Fruit fly (Drosophila melanogaster) whole organism, prepupa: ENCODE measurements around the gene Cpr67B.

ENCODE experiments used
- Blimp-1 ChIP-seq: fragments of 200-800 bp; sonication (Bioruptor generic); optimal IDR thresholded peaks from 3 replicates; lab custom pipeline; 2017; ENCODE audit warnings: missing biosample characterization, missing genetic modification characterization, mild to moderate bottlenecking, moderate library complexity, missing genetic modification reagents
- CG10631 ChIP-seq: fragments of 200-800 bp; sonication (Bioruptor generic); optimal IDR thresholded peaks from 2 replicates; lab custom pipeline; 2016; ENCODE audit warnings: missing biosample characterization, missing genetic modification characterization
- CG10669 ChIP-seq: fragments of 200-800 bp; sonication (Bioruptor generic); optimal IDR thresholded peaks from 3 replicates; lab custom pipeline; 2018; ENCODE audit warnings: missing biosample characterization, mild to moderate bottlenecking, missing genetic modification characterization, moderate library complexity
- CG15336 ChIP-seq: fragments of 200-800 bp; sonication (Bioruptor generic); IDR thresholded peaks from 2 replicates; pipeline ENCODE4 v1.3.6; 2022; ENCODE audit warnings: missing biosample characterization, missing genetic modification characterization
- CG1621 ChIP-seq: fragments of 200-800 bp; sonication (Bioruptor generic); optimal IDR thresholded peaks from 3 replicates; lab custom pipeline; 2018; ENCODE audit warnings: missing biosample characterization, mild to moderate bottlenecking, missing genetic modification characterization
- CG16779 ChIP-seq: fragments of 200-800 bp; sonication (Bioruptor generic); optimal IDR thresholded peaks from 3 replicates; lab custom pipeline; 2017; ENCODE audit warnings: missing biosample characterization, mild to moderate bottlenecking, missing genetic modification characterization
- CG3032 ChIP-seq: fragments of 200-800 bp; optimal IDR thresholded peaks from 2 replicates; lab custom pipeline; 2019; ENCODE audit warnings: missing biosample characterization, mild to moderate bottlenecking, missing genetic modification characterization, moderate library complexity
- CG32006 ChIP-seq: fragments of 200-800 bp; sonication (Bioruptor generic); optimal IDR thresholded peaks from 3 replicates; lab custom pipeline; 2017; ENCODE audit warnings: missing biosample characterization, mild to moderate bottlenecking, missing genetic modification characterization
- CG34406 ChIP-seq: fragments of 200-800 bp; sonication (Bioruptor generic); optimal IDR thresholded peaks from 3 replicates; lab custom pipeline; 2016; ENCODE audit warnings: missing biosample characterization, missing genetic modification characterization
- CG3919 ChIP-seq: fragments of 200-800 bp; sonication (Bioruptor generic); optimal IDR thresholded peaks from 3 replicates; lab custom pipeline; 2016; ENCODE audit warnings: missing biosample characterization, missing genetic modification characterization
- CG6163 ChIP-seq: fragments of 200-800 bp; sonication (Bioruptor generic); IDR thresholded peaks from 3 replicates; pipeline ENCODE4 v1.3.6; 2022; ENCODE audit warnings: missing biosample characterization, missing genetic modification characterization
- CG6276 ChIP-seq: fragments of 200-800 bp; sonication (Bioruptor generic); optimal IDR thresholded peaks from 2 replicates; lab custom pipeline; 2017; ENCODE audit warnings: missing biosample characterization, mild to moderate bottlenecking, missing genetic modification characterization
- CG6792 ChIP-seq: fragments of 200-800 bp; sonication (Bioruptor generic); optimal IDR thresholded peaks from 3 replicates; lab custom pipeline; 2016; ENCODE audit warnings: missing biosample characterization, missing genetic modification characterization
- CG6808 ChIP-seq: fragments of 200-800 bp; sonication (Bioruptor generic); optimal IDR thresholded peaks from 3 replicates; lab custom pipeline; 2017; ENCODE audit warnings: missing biosample characterization, missing genetic modification characterization, mild to moderate bottlenecking, moderate library complexity, missing genetic modification reagents
- CG6854 ChIP-seq: fragments of 200-800 bp; sonication (Bioruptor generic); optimal IDR thresholded peaks from 2 replicates; lab custom pipeline; 2017; ENCODE audit warnings: missing biosample characterization, mild to moderate bottlenecking, missing genetic modification characterization
- CG8119 ChIP-seq: fragments of 200-800 bp; sonication (Bioruptor generic); IDR thresholded peaks from 3 replicates; pipeline ENCODE4 v1.3.6; 2022; ENCODE audit warnings: missing biosample characterization, missing genetic modification characterization
- CG8632 ChIP-seq: fragments of 200-800 bp; sonication (Bioruptor generic); optimal IDR thresholded peaks from 3 replicates; lab custom pipeline; 2016; ENCODE audit warnings: missing biosample characterization, missing genetic modification characterization
- CG9139 ChIP-seq: fragments of 200-800 bp; sonication (Bioruptor generic); optimal IDR thresholded peaks from 3 replicates; lab custom pipeline; 2017; ENCODE audit warnings: missing biosample characterization, mild to moderate bottlenecking, missing genetic modification characterization
- Eip75B ChIP-seq: fragments of 200-800 bp; sonication (Bioruptor generic); optimal IDR thresholded peaks from 3 replicates; lab custom pipeline; 2016; ENCODE audit warnings: missing biosample characterization, missing genetic modification characterization
- Eip78C ChIP-seq: fragments of 200-800 bp; sonication (Bioruptor generic); peaks from one replicate; lab custom pipeline; 2016; ENCODE audit warnings: missing biosample characterization, missing genetic modification characterization
- Eip93F ChIP-seq: fragments of 200-800 bp; sonication (Bioruptor generic); optimal IDR thresholded peaks from 2 replicates; lab custom pipeline; 2016; ENCODE audit warnings: missing biosample characterization, mild to moderate bottlenecking, missing genetic modification characterization
- Ets21C ChIP-seq: fragments of 200-800 bp; sonication (Bioruptor generic); optimal IDR thresholded peaks from 3 replicates; lab custom pipeline; 2016; ENCODE audit warnings: missing biosample characterization, missing genetic modification characterization
- Ets96B ChIP-seq: fragments of 200-800 bp; optimal IDR thresholded peaks from 2 replicates; lab custom pipeline; 2019; ENCODE audit warnings: missing biosample characterization, mild to moderate bottlenecking, missing genetic modification characterization, moderate library complexity
- Gug ChIP-seq: fragments of 200-800 bp; sonication (Bioruptor generic); IDR thresholded peaks from 2 replicates; pipeline ENCODE4 v1.3.6; 2022; ENCODE audit warnings: missing biosample characterization, missing genetic modification characterization
- Hr4 ChIP-seq: fragments of 200-800 bp; sonication (Bioruptor generic); optimal IDR thresholded peaks from 3 replicates; lab custom pipeline; 2016; ENCODE audit warnings: missing biosample characterization, missing genetic modification characterization
- Met ChIP-seq: fragments of 200-800 bp; sonication (Bioruptor generic); optimal IDR thresholded peaks from 3 replicates; lab custom pipeline; 2016; ENCODE audit warnings: missing biosample characterization, missing genetic modification characterization
- OdsH ChIP-seq: fragments of 200-800 bp; sonication (Bioruptor generic); optimal IDR thresholded peaks from 3 replicates; lab custom pipeline; 2016; ENCODE audit warnings: missing biosample characterization, missing genetic modification characterization
- Sox14 ChIP-seq: fragments of 200-800 bp; sonication (Bioruptor generic); optimal IDR thresholded peaks from 3 replicates; lab custom pipeline; 2016; ENCODE audit warnings: missing biosample characterization, missing genetic modification characterization
- achi ChIP-seq: fragments of 200-800 bp; sonication (Bioruptor generic); optimal IDR thresholded peaks from 3 replicates; lab custom pipeline; 2016; ENCODE audit warnings: missing biosample characterization, missing genetic modification characterization
- acj6 ChIP-seq: fragments of 200-800 bp; sonication (Bioruptor generic); optimal IDR thresholded peaks from 3 replicates; lab custom pipeline; 2016; ENCODE audit warnings: missing biosample characterization, missing genetic modification characterization
- dac ChIP-seq: fragments of 200-800 bp; sonication (Bioruptor generic); optimal IDR thresholded peaks from 2 replicates; lab custom pipeline; 2017; ENCODE audit warnings: missing biosample characterization, mild to moderate bottlenecking, missing genetic modification characterization
- dsx ChIP-seq: fragments of 200-800 bp; optimal IDR thresholded peaks from 3 replicates; lab custom pipeline; 2019; ENCODE audit warnings: missing biosample characterization, mild to moderate bottlenecking, missing genetic modification characterization, moderate library complexity; ENCODE audit not compliant: poor library complexity, severe bottlenecking
- eg ChIP-seq: fragments of 200-800 bp; sonication (Bioruptor generic); IDR thresholded peaks from 3 replicates; pipeline ENCODE4 v1.3.6; 2022; ENCODE audit warnings: missing biosample characterization, missing genetic modification characterization
- fd59A ChIP-seq: fragments of 200-800 bp; sonication (Bioruptor generic); optimal IDR thresholded peaks from 2 replicates; lab custom pipeline; 2017; ENCODE audit warnings: missing biosample characterization, mild to moderate bottlenecking, missing genetic modification characterization, missing genetic modification reagents
- salr ChIP-seq, 2 experiments: fragments of 200-800 bp; sonication (Bioruptor generic); optimal IDR thresholded peaks; 3 replicates each; lab custom pipeline; 2016 to 2018; ENCODE audit warnings: missing biosample characterization in 2 of 2, missing genetic modification characterization in 2 of 2, mild to moderate bottlenecking in 1 of 2
- spab ChIP-seq: fragments of 200-800 bp; sonication (Bioruptor generic); optimal IDR thresholded peaks from 2 replicates; lab custom pipeline; 2017; ENCODE audit warnings: missing biosample characterization, mild to moderate bottlenecking, missing genetic modification characterization, missing genetic modification reagents
- ss ChIP-seq, 2 experiments: fragments of 200-800 bp; sonication (Bioruptor generic); optimal IDR thresholded peaks; 2 replicates in 1 of 2; 3 replicates in 1 of 2; lab custom pipeline; 2017 to 2018; ENCODE audit warnings: mild to moderate bottlenecking in 2 of 2, missing biosample characterization in 2 of 2, missing genetic modification characterization in 2 of 2, moderate library complexity in 1 of 2
- svp ChIP-seq: fragments of 200-800 bp; sonication (Bioruptor generic); peaks from one replicate; lab custom pipeline; 2016; ENCODE audit warnings: missing biosample characterization, missing genetic modification characterization
- topi ChIP-seq: fragments of 200-800 bp; sonication (Bioruptor generic); optimal IDR thresholded peaks from 3 replicates; lab custom pipeline; 2016; ENCODE audit warnings: missing biosample characterization, missing genetic modification characterization

The Cpr67B gene

dm6 chr3L:9366850-9367430, 37.7 kb upstream of the Cpr67B start, which contains the start of the genes Klp67A and CG4452 (continued):
- no peak for TF ChIP-seq CG6854 (GFP tag; lab: Kevin White, UChicago)
- TF ChIP-seq OdsH (GFP tag; lab: Kevin White, UChicago) = no peak
- TF ChIP-seq ss (GFP tag; optimal IDR thresholded peaks at IDR 0.05; lab: Kevin White, UChicago) = no peak
- TF ChIP-seq Blimp-1 (GFP tag; lab: Kevin White, UChicago) = no peak
- no peak for TF ChIP-seq CG8632
- TF ChIP-seq acj6 (GFP tag; lab: Kevin White, UChicago) = no peak
- no peak for TF ChIP-seq Met
- no peak for TF ChIP-seq fd59A (GFP tag; lab: Kevin White, UChicago)
- no peak for TF ChIP-seq Gug (GFP tag; lab: Robert Waterston, UW)
- no peak for TF ChIP-seq CG6792 (GFP tag; lab: Kevin White, UChicago)

- TF ChIP-seq CG15336 = peak; percentile 72
- TF ChIP-seq ss (GFP tag; optimal IDR thresholded peaks at IDR 0.05; lab: Kevin White, UChicago) = peak; percentile 78 to 81
- no peak for TF ChIP-seq CG10631 (GFP tag; lab: Kevin White, UChicago)
- TF ChIP-seq Ets21C (GFP tag; lab: Kevin White, UChicago) = no peak
- TF ChIP-seq CG6854 (GFP tag; lab: Kevin White, UChicago) = peak; percentile 54
- TF ChIP-seq Eip78C = peak; percentile 27
- TF ChIP-seq CG34406 (GFP tag; lab: Kevin White, UChicago) = peak; percentile 20
- peak; percentile 59; the same call in 1 of the 3 replicates for TF ChIP-seq CG6163 (GFP tag; lab: Robert Waterston, UW)
- TF ChIP-seq CG10669 (GFP tag; lab: Kevin White, UChicago) = peak; percentile 46
- TF ChIP-seq CG3919 (GFP tag; lab: Kevin White, UChicago) = no peak
- peak; percentile 84 for TF ChIP-seq CG9139
- no peak for TF ChIP-seq achi
- TF ChIP-seq CG6792 (GFP tag; lab: Kevin White, UChicago) = no peak
- peak; percentile 72; the same call in 2 of the 3 replicates for TF ChIP-seq CG8119 (GFP tag; lab: Robert Waterston, UW)
- peak; percentile 88 for TF ChIP-seq CG6276 (GFP tag; lab: Kevin White, UChicago)
- no peak for TF ChIP-seq CG32006 (GFP tag; lab: Kevin White, UChicago)
- peak; percentile 59 for TF ChIP-seq spab
- peak; percentile 8 for TF ChIP-seq CG3032 (tag; lab: Kevin White, UChicago)
- peak; percentile 41 for TF ChIP-seq dsx
- TF ChIP-seq Eip93F (GFP tag; lab: Kevin White, UChicago) = no peak
- peak; percentile 24 for TF ChIP-seq Ets96B
- peak; percentile 41 for TF ChIP-seq CG1621 (tag; lab: Kevin White, UChicago)
- TF ChIP-seq salr (GFP tag; optimal IDR thresholded peaks at IDR 0.05; lab: Kevin White, UChicago) = no peak
- TF ChIP-seq CG16779 (tag; lab: Kevin White, UChicago) = peak; percentile 84
- peak; percentile 77 for TF ChIP-seq CG6808
- TF ChIP-seq Sox14 = peak; percentile 30
- peak; percentile 26 for TF ChIP-seq dac
- TF ChIP-seq eg (GFP tag; lab: Robert Waterston, UW) = peak; percentile 81
Measured at dm6 chr3L:9367431-9367867, 37.1 kb upstream of the Cpr67B start.

dm6 chr3L:9368665-9369064, 35.9 kb upstream of the Cpr67B start:
- TF ChIP-seq Eip75B = no peak
- TF ChIP-seq Hr4 (GFP tag; lab: Kevin White, UChicago) = no peak
- no peak for TF ChIP-seq CG16779 (tag; lab: Kevin White, UChicago)
- TF ChIP-seq svp (GFP tag; lab: Kevin White, UChicago) = peak; percentile 77
- TF ChIP-seq topi (GFP tag; lab: Kevin White, UChicago) = no peak
